Fruit fly (Drosophila melanogaster): Measurements from ENCODE around the gene PDZ-GEF.

The PDZ-GEF gene

dm6 chr2L:6324386-6324744 lies 798 bp downstream of the PDZ-GEF start (continued):
- no peak for TF ChIP-seq Xrp1 (GFP tag; IDR thresholded peaks at IDR 0.05)
- TF ChIP-seq onecut (GFP tag; IDR thresholded peaks at IDR 0.05) = no peak

DNA sequence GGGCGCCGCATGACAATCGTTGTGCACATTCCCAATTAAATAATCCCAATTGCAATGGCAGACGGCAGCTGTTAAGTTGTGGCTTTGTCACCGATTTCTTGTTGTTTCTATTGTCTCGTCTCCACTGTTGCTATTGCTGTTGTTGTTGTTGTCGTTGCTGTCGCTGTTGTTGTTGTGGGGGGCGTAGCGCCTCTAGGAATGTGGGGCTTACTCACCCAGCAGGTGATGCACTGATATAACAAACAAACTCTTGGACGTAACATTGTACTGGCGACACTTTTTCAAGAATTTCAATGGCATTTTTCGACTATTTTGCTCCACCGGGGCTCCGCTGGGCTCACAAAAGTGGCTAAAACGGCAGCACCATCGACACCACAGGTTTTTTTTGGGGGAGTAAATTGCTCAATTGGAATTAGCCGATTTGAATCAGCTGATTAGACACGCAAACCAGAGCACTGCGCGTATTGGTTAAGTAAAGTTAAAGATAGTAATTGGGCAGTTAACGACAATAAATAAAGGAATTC lies 14.3 kb downstream of the PDZ-GEF start:
- TF ChIP-seq sd (tag; optimal IDR thresholded peaks at IDR 0.05) (peak; percentile 81), en (GFP tag; optimal IDR thresholded peaks at IDR 0.05) (no peak), dan (GFP tag; IDR thresholded peaks at IDR 0.05) (no peak), Doc2 (GFP tag; IDR thresholded peaks at IDR 0.05) (no peak), sc (optimal IDR thresholded peaks at IDR 0.05) (no peak), sc (GFP tag; optimal IDR thresholded peaks at IDR 0.05) (no peak), bsh (GFP tag; optimal IDR thresholded peaks at IDR 0.05) (no peak), esg (GFP tag; conservative IDR thresholded peaks at IDR 0.05) (no peak), Side (GFP tag; optimal IDR thresholded peaks at IDR 0.05) (no peak), Sry-β (GFP tag; optimal IDR thresholded peaks at IDR 0.05) (peak; percentile 89), tx (GFP tag; optimal IDR thresholded peaks at IDR 0.05) (no peak), BEAF-32 (GFP tag; optimal IDR thresholded peaks at IDR 0.05) (no peak), MESR4 (GFP tag; optimal IDR thresholded peaks at IDR 0.05) (peak; percentile 59), kni (GFP tag; optimal IDR thresholded peaks at IDR 0.05) (no peak), CG14014 (GFP tag; IDR thresholded peaks at IDR 0.05) (no peak), CG3847 (GFP tag; IDR thresholded peaks at IDR 0.05) (no peak), dati (GFP tag; IDR thresholded peaks at IDR 0.05) (no peak), crol (GFP tag; IDR thresholded peaks at IDR 0.05) (no peak), CG4617 (GFP tag; optimal IDR thresholded peaks at IDR 0.05; ENCODE audit: borderline replicate concordance) (peak; percentile 47), nerfin-1 (tag; optimal IDR thresholded peaks at IDR 0.05) (peak; percentile 33), Sox100B (GFP tag; optimal IDR thresholded peaks at IDR 0.05) (no peak), sob (GFP tag; IDR thresholded peaks at IDR 0.05) (no peak), CG7839 (tag; optimal IDR thresholded peaks at IDR 0.05) (no peak), CG11504 (tag; optimal IDR thresholded peaks at IDR 0.05) (no peak), Drgx (GFP tag; IDR thresholded peaks at IDR 0.05) (no peak), fd3F (GFP tag; optimal IDR thresholded peaks at IDR 0.05) (no peak), CG6272 (GFP tag; IDR thresholded peaks at IDR 0.05) (no peak), sna (GFP tag; IDR thresholded peaks at IDR 0.05; ENCODE audit: partially characterized antibody) (no peak), HLH4C (GFP tag; IDR thresholded peaks at IDR 0.05; ENCODE audit: partially characterized antibody) (no peak), h (optimal IDR thresholded peaks at IDR 0.05) (no peak), row (GFP tag; IDR thresholded peaks at IDR 0.05) (peak; percentile 37; the same call in 1 of the 3 replicates), Hr78 (GFP tag; optimal IDR thresholded peaks at IDR 0.05) (no peak), CG8359 (GFP tag; optimal IDR thresholded peaks at IDR 0.05; ENCODE audit: borderline replicate concordance) (no peak), CG17328 (GFP tag; IDR thresholded peaks at IDR 0.05) (0 out of 2 replicates have a peak, but pooled peaks have one; percentile 14), pho (GFP tag; optimal IDR thresholded peaks at IDR 0.05) (no peak), gfzf (GFP tag; optimal IDR thresholded peaks at IDR 0.05) (no peak), CG1529 (GFP tag; optimal IDR thresholded peaks at IDR 0.05) (no peak), CG10462 (GFP tag; optimal IDR thresholded peaks at IDR 0.05) (no peak), Usf (GFP tag; optimal IDR thresholded peaks at IDR 0.05) (no peak), CG15696 (tag; optimal IDR thresholded peaks at IDR 0.05) (no peak), CG17568 (GFP tag; optimal IDR thresholded peaks at IDR 0.05) (no peak), CG4360 (GFP tag; IDR thresholded peaks at IDR 0.05) (peak; percentile 95), CG11085 (GFP tag; IDR thresholded peaks at IDR 0.05) (no peak), CG4404 (GFP tag; IDR thresholded peaks at IDR 0.05) (no peak), CG32772 (GFP tag; IDR thresholded peaks at IDR 0.05) (no peak), CG15269 (tag; optimal IDR thresholded peaks at IDR 0.05) (no peak), CG7556 (GFP tag; optimal IDR thresholded peaks at IDR 0.05) (no peak), trem (tag; optimal IDR thresholded peaks at IDR 0.05) (no peak)

Measured in whole organism, embryonic.